Worm (Caenorhabditis elegans) whole organism, L4 larva: ENCODE results near the gene F43G6.8.

Experiments
- F26F4.8 ChIP-seq: fragments of 200-800 bp; sonication (Bioruptor generic); conservative IDR thresholded peaks from 2 replicates; pipeline ENCODE4 v1.3.6; 2022; ENCODE audit warnings: missing genetic modification characterization, missing compliant biosample characterization
- R02D3.7 ChIP-seq: fragments of 150-350 bp; sonication (generic microtip); optimal IDR thresholded peaks from 3 replicates; lab custom pipeline; 2014; ENCODE audit warnings: missing biosample characterization, missing genetic modification characterization
- Y105C5A.15 ChIP-seq: fragments of 200-800 bp; sonication (Bioruptor generic); IDR thresholded peaks from 2 replicates; pipeline ENCODE4 v1.3.6; 2022; ENCODE audit warnings: missing genetic modification characterization, missing compliant biosample characterization
- aha-1 ChIP-seq: fragments of 150-350 bp; peaks from one replicate; lab custom pipeline; 2014; ENCODE audit warnings: missing biosample characterization, missing genetic modification characterization
- aly-2 ChIP-seq: sonication (generic microtip); optimal IDR thresholded peaks from 2 replicates; lab custom pipeline; 2018; ENCODE audit warnings: missing biosample characterization, missing genetic modification characterization
- ces-1 ChIP-seq: fragments of 150-350 bp; sonication (generic microtip); optimal IDR thresholded peaks from 4 replicates; lab custom pipeline; 2014; ENCODE audit warnings: missing biosample characterization, missing genetic modification reagents, missing genetic modification characterization
- egl-27 ChIP-seq: sonication (generic microtip); optimal IDR thresholded peaks from 3 replicates; lab custom pipeline; 2017; ENCODE audit warnings: missing biosample characterization, missing genetic modification reagents, missing genetic modification characterization
- skn-1 ChIP-seq: fragments of 150-350 bp; optimal IDR thresholded peaks from 2 replicates; lab custom pipeline; 2014; ENCODE audit warnings: missing biosample characterization, missing genetic modification characterization

ce11 chrII:11806256-11806655 lies 7.6 kb downstream of the F43G6.8 start, which contains the start of gene jmjd-1.1:
- no peak for TF ChIP-seq skn-1 (tag; lab: Kevin White, UChicago)
- no peak for TF ChIP-seq R02D3.7 (tag; lab: Kevin White, UChicago)
- TF ChIP-seq aly-2 (tag; lab: Kevin White, UChicago), result no peak
- TF ChIP-seq egl-27 (tag; lab: Kevin White, UChicago), result no peak
- no peak for TF ChIP-seq aha-1
- TF ChIP-seq Y105C5A.15, result no peak
- no peak for TF ChIP-seq ces-1 (GFP tag; lab: Kevin White, UChicago)
- TF ChIP-seq F26F4.8 (GFP tag; lab: Robert Waterston, UW), result no peak
